Fruit fly (Drosophila melanogaster): Measurements from ENCODE around the gene CG5966.

dm6 chrX:5989368-5989767 lies 777 bp downstream of the CG5966 start:
- no peak for TF ChIP-seq CG32121 (GFP tag; IDR thresholded peaks at IDR 0.05)
- no peak for TF ChIP-seq CG34367 (tag; optimal IDR thresholded peaks at IDR 0.05)

Measured in whole organism, pupa.